Fruit fly (Drosophila melanogaster): Measurements from ENCODE around the gene Rint1.

The Rint1 gene

DNA sequence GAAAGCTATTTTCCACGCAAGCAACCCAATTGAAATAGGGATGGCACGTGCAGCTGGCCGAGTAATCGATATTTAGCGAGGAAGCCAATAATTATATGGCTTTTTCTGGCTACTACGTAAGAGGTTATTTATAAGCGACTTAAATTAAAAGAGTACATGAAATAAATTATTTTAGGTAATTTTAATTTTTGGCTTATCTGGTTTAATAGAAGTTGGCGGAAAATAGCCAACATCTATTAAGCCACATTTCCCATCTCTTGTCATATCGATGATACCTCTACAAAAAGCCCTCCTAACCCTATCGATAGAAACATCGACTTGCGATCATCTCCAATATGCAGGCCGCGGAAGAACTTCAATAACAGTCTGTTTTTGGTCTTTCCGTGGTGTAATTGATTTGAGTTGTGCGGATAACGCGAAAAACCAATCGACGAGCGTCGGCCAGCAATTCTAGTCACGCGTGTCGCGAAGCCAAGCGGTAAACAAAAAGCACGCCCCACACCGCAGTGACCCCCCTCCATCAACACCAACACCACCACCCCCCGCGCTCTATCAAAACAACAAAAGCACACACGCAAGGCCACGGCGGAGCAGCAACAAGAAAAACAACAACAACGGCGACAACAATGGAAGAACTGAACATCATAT is 24.7 kb downstream of the Rint1 start, which contains the start of the genes Srp19 and qm (continued):
- TF ChIP-seq inv (GFP tag; IDR thresholded peaks at IDR 0.05; ENCODE audit: partially characterized antibody) (peak; percentile 88), tgo (GFP tag; IDR thresholded peaks at IDR 0.05) (peak; percentile 28), CG9727 (GFP tag; optimal IDR thresholded peaks at IDR 0.05) (peak; percentile 28), psq (GFP tag; optimal IDR thresholded peaks at IDR 0.05) (no peak), Antp (GFP tag; optimal IDR thresholded peaks at IDR 0.05) (peak; percentile 60), chinmo (GFP tag; IDR thresholded peaks at IDR 0.05; ENCODE audit: partially characterized antibody) (peak; percentile 97), Optix (GFP tag; IDR thresholded peaks at IDR 0.05) (peak; percentile 29; the same call in 1 of the 3 replicates), trem (tag; optimal IDR thresholded peaks at IDR 0.05) (peak; percentile 6), luna (GFP tag; optimal IDR thresholded peaks at IDR 0.05) (peak; percentile 17), pita (GFP tag; optimal IDR thresholded peaks at IDR 0.05) (no peak), ind (GFP tag; optimal IDR thresholded peaks at IDR 0.05) (peak; percentile 57), Opbp (GFP tag; IDR thresholded peaks at IDR 0.05; ENCODE audit: partially characterized antibody) (peak; percentile 50; the same call in 2 of the 3 replicates), tx (GFP tag; optimal IDR thresholded peaks at IDR 0.05) (peak; percentile 27), CG6765 (GFP tag; optimal IDR thresholded peaks at IDR 0.05) (peak; percentile 43), tin (GFP tag; optimal IDR thresholded peaks at IDR 0.05) (peak; percentile 42), hth (optimal IDR thresholded peaks at IDR 0.05) (no peak), B-H1 (GFP tag; IDR thresholded peaks at IDR 0.05) (peak; percentile 11; the same call in 1 of the 3 replicates), CG16813 (GFP tag; IDR thresholded peaks at IDR 0.05; ENCODE audit: partially characterized antibody) (peak; percentile 86), CG4360 (GFP tag; IDR thresholded peaks at IDR 0.05) (peak; percentile 79), CG7556 (GFP tag; optimal IDR thresholded peaks at IDR 0.05) (peak; percentile 56), Pdp1 (GFP tag; optimal IDR thresholded peaks at IDR 0.05) (peak; percentile 53 to 62), fu2 (GFP tag; optimal IDR thresholded peaks at IDR 0.05) (peak; percentile 4), CG1647 (GFP tag; optimal IDR thresholded peaks at IDR 0.05) (peak; percentile 5), Dll (GFP tag; IDR thresholded peaks at IDR 0.05; ENCODE audit: partially characterized antibody) (peak; percentile 91), unpg (GFP tag; optimal IDR thresholded peaks at IDR 0.05) (peak; percentile 42), dm (GFP tag; optimal IDR thresholded peaks at IDR 0.05) (peak; percentile 1), C15 (GFP tag; IDR thresholded peaks at IDR 0.05) (no peak), crc (GFP tag; optimal IDR thresholded peaks at IDR 0.05) (no peak), mirr (GFP tag; optimal IDR thresholded peaks at IDR 0.05) (peak; percentile 22), sisA (GFP tag; IDR thresholded peaks at IDR 0.05) (peak; percentile 46; the same call in 1 of the 2 replicates), CG2678 (tag; optimal IDR thresholded peaks at IDR 0.05) (peak; percentile 33), aop (GFP tag; IDR thresholded peaks at IDR 0.05) (peak; percentile 53; the same call in 1 of the 2 replicates), CG18599 (GFP tag; optimal IDR thresholded peaks at IDR 0.05) (peak; percentile 36), CG12769 (tag; optimal IDR thresholded peaks at IDR 0.05) (peak; percentile 24), CG6791 (GFP tag; IDR thresholded peaks at IDR 0.05; ENCODE audit: partially characterized antibody) (peak; percentile 83; the same call in 2 of the 3 replicates), CG10979 (tag; optimal IDR thresholded peaks at IDR 0.05) (peak; percentile 27), pnt (GFP tag; optimal IDR thresholded peaks at IDR 0.05) (peak; percentile 61), Adf1 (GFP tag; IDR thresholded peaks at IDR 0.05) (peak; percentile 41), wdn (GFP tag; IDR thresholded peaks at IDR 0.05) (peak; percentile 46; the same call in 1 of the 2 replicates), slbo (GFP tag; IDR thresholded peaks at IDR 0.05) (peak; percentile 67; the same call in 1 of the 2 replicates), dmrt11E (tag; optimal IDR thresholded peaks at IDR 0.05) (peak; percentile 23), az2 (GFP tag; optimal IDR thresholded peaks at IDR 0.05) (peak; percentile 47), Ravus (GFP tag; IDR thresholded peaks at IDR 0.05) (no peak), Gsc (GFP tag; IDR thresholded peaks at IDR 0.05) (no peak), vnd (GFP tag; IDR thresholded peaks at IDR 0.05; ENCODE audit: partially characterized antibody) (peak; percentile 85), Dip3 (GFP tag; optimal IDR thresholded peaks at IDR 0.05) (peak; percentile 6), Ptx1 (GFP tag; IDR thresholded peaks at IDR 0.05) (peak; percentile 54; the same call in 1 of the 2 replicates), row (GFP tag; IDR thresholded peaks at IDR 0.05) (peak; percentile 89), CG14014 (GFP tag; IDR thresholded peaks at IDR 0.05) (peak; percentile 45)

Measured in whole organism, embryonic.